Fruit fly (Drosophila melanogaster) whole organism, embryonic: ENCODE measurements around the gene dmrt11E.
A peak's percentile ranks its signal among the peaks of the same experiment; 100 is the strongest.

Experiments used
- CG10462 ChIP-seq: fragments of 200-800 bp; sonication (Bioruptor generic); optimal IDR thresholded peaks from 2 replicates; lab custom pipeline; 2016; ENCODE audit warnings: missing biosample characterization, missing genetic modification characterization
- CG10979 ChIP-seq: fragments of 200-800 bp; sonication (Bioruptor generic); optimal IDR thresholded peaks from 2 replicates; lab custom pipeline; 2018; ENCODE audit warnings: missing biosample characterization, mild to moderate bottlenecking, missing genetic modification characterization, moderate library complexity
- CG11093 ChIP-seq: fragments of 200-800 bp; sonication (Bioruptor generic); IDR thresholded peaks from 3 replicates; pipeline ENCODE4 v1.3.6; 2022; ENCODE audit warnings: missing biosample characterization, missing genetic modification characterization
- CG11456 ChIP-seq: fragments of 200-800 bp; sonication (Bioruptor generic); IDR thresholded peaks from 3 replicates; pipeline ENCODE4 v1.3.6; 2022; ENCODE audit warnings: missing biosample characterization, missing genetic modification characterization
- CG11696 ChIP-seq: fragments of 200-800 bp; sonication (Bioruptor generic); IDR thresholded peaks from 2 replicates; pipeline ENCODE4 v1.3.6; 2022; ENCODE audit warnings: missing biosample characterization, missing genetic modification characterization
- CG12155 ChIP-seq: fragments of 200-800 bp; sonication (Bioruptor generic); optimal IDR thresholded peaks from 3 replicates; lab custom pipeline; 2016; ENCODE audit warnings: missing biosample characterization, missing genetic modification characterization
- CG12236 ChIP-seq: fragments of 200-800 bp; sonication (Bioruptor generic); optimal IDR thresholded peaks from 2 replicates; lab custom pipeline; 2016; ENCODE audit warnings: missing biosample characterization, missing genetic modification characterization
- CG13624 ChIP-seq: fragments of 200-800 bp; sonication (Bioruptor generic); optimal IDR thresholded peaks from 2 replicates; lab custom pipeline; 2016; ENCODE audit warnings: missing biosample characterization, missing genetic modification characterization
- CG13775 ChIP-seq: fragments of 200-800 bp; sonication (Bioruptor generic); optimal IDR thresholded peaks from 3 replicates; lab custom pipeline; 2017; ENCODE audit warnings: missing biosample characterization, mild to moderate bottlenecking, missing genetic modification characterization
- CG1647 ChIP-seq: fragments of 200-800 bp; sonication (Bioruptor generic); optimal IDR thresholded peaks from 3 replicates; lab custom pipeline; 2016; ENCODE audit warnings: missing biosample characterization, missing genetic modification characterization
- CG18599 ChIP-seq: fragments of 200-800 bp; sonication (Bioruptor generic); optimal IDR thresholded peaks from 3 replicates; lab custom pipeline; 2017; ENCODE audit warnings: missing biosample characterization, missing genetic modification characterization, mild to moderate bottlenecking, moderate library complexity, missing genetic modification reagents
- CG2202 ChIP-seq: fragments of 200-800 bp; sonication (Bioruptor generic); optimal IDR thresholded peaks from 2 replicates; lab custom pipeline; 2018; ENCODE audit warnings: missing biosample characterization, mild to moderate bottlenecking, missing genetic modification characterization
- CG30403 ChIP-seq: fragments of 200-800 bp; sonication (Bioruptor generic); optimal IDR thresholded peaks from 3 replicates; lab custom pipeline; 2016; ENCODE audit warnings: missing biosample characterization, missing genetic modification characterization
- CG3281 ChIP-seq: fragments of 200-800 bp; sonication (Bioruptor generic); optimal IDR thresholded peaks from 3 replicates; lab custom pipeline; 2017; ENCODE audit warnings: missing biosample characterization, mild to moderate bottlenecking, missing genetic modification characterization
- CG4854 ChIP-seq: fragments of 200-800 bp; sonication (Bioruptor generic); optimal IDR thresholded peaks from 2 replicates; lab custom pipeline; 2016; ENCODE audit warnings: missing biosample characterization, missing genetic modification characterization, inconsistent platforms
- CG5245 ChIP-seq: fragments of 200-800 bp; sonication (Bioruptor generic); optimal IDR thresholded peaks from 3 replicates; lab custom pipeline; 2016; ENCODE audit warnings: missing biosample characterization, missing genetic modification characterization
- CG6175 ChIP-seq: fragments of 200-800 bp; sonication (Bioruptor generic); IDR thresholded peaks from 3 replicates; pipeline ENCODE4 v1.3.6; 2022; ENCODE audit warnings: missing biosample characterization, missing genetic modification characterization
- CG6854 ChIP-seq: fragments of 200-800 bp; sonication (Bioruptor generic); optimal IDR thresholded peaks from 3 replicates; lab custom pipeline; 2017; ENCODE audit warnings: missing biosample characterization, mild to moderate bottlenecking, missing genetic modification characterization
- CG7372 ChIP-seq: fragments of 200-800 bp; sonication (Bioruptor generic); IDR thresholded peaks from 2 replicates; pipeline ENCODE4 v1.3.6; 2022; ENCODE audit warnings: missing biosample characterization, missing genetic modification characterization
- CG7786 ChIP-seq: fragments of 200-800 bp; sonication (Bioruptor generic); optimal IDR thresholded peaks from 2 replicates; lab custom pipeline; 2016; ENCODE audit warnings: missing biosample characterization, missing genetic modification characterization
- CG8290 ChIP-seq, 3 experiments: fragments of 200-800 bp; sonication (Bioruptor generic); optimal IDR thresholded peaks; 2 replicates each; lab custom pipeline; 2016 to 2019; ENCODE audit warnings: missing biosample characterization in 3 of 3, missing genetic modification characterization in 3 of 3, mild to moderate bottlenecking in 2 of 3, moderate library complexity in 1 of 3
- CG8388 ChIP-seq: fragments of 200-800 bp; sonication (Bioruptor generic); optimal IDR thresholded peaks from 2 replicates; lab custom pipeline; 2019; ENCODE audit warnings: missing biosample characterization, mild to moderate bottlenecking, missing genetic modification characterization, moderate library complexity
- CG8924 ChIP-seq: fragments of 200-800 bp; optimal IDR thresholded peaks from 3 replicates; lab custom pipeline; 2019; ENCODE audit warnings: missing biosample characterization, mild to moderate bottlenecking, missing genetic modification characterization, moderate library complexity
- CG9876 ChIP-seq: fragments of 200-800 bp; sonication (Bioruptor generic); optimal IDR thresholded peaks from 2 replicates; lab custom pipeline; 2016; ENCODE audit warnings: missing biosample characterization, missing genetic modification characterization
- Dad ChIP-seq: fragments of 200-800 bp; sonication (Bioruptor generic); optimal IDR thresholded peaks from 3 replicates; lab custom pipeline; 2016; ENCODE audit warnings: missing biosample characterization, missing genetic modification characterization
- Drgx ChIP-seq: fragments of 200-800 bp; sonication (Bioruptor generic); IDR thresholded peaks from 2 replicates; pipeline ENCODE4 v1.3.6; 2022; ENCODE audit warnings: missing biosample characterization, missing genetic modification characterization
- Gug ChIP-seq: fragments of 200-800 bp; sonication (Bioruptor generic); IDR thresholded peaks from 4 replicates; pipeline ENCODE4 v1.3.6; 2022; ENCODE audit warnings: missing biosample characterization, missing genetic modification characterization
- Meics ChIP-seq: fragments of 200-800 bp; sonication (Bioruptor generic); optimal IDR thresholded peaks from 2 replicates; lab custom pipeline; 2017; ENCODE audit warnings: missing biosample characterization, mild to moderate bottlenecking, missing genetic modification characterization
- Sin3A ChIP-seq: fragments of >200 bp; optimal IDR thresholded peaks from 2 replicates; lab custom pipeline; 2018
- Vsx1 ChIP-seq: fragments of 200-800 bp; sonication (Bioruptor generic); optimal IDR thresholded peaks from 2 replicates; lab custom pipeline; 2017; ENCODE audit warnings: missing biosample characterization, mild to moderate bottlenecking, missing genetic modification characterization, missing genetic modification reagents
- YL-1 ChIP-seq: fragments of 200-800 bp; sonication (Bioruptor generic); optimal IDR thresholded peaks from 3 replicates; lab custom pipeline; 2017; ENCODE audit warnings: missing biosample characterization, mild to moderate bottlenecking, missing genetic modification characterization
- cato ChIP-seq: fragments of 200-800 bp; sonication (Bioruptor generic); optimal IDR thresholded peaks from 2 replicates; lab custom pipeline; 2016; ENCODE audit warnings: missing biosample characterization, missing genetic modification characterization, borderline replicate concordance
- caup ChIP-seq: fragments of 200-800 bp; sonication (Bioruptor generic); optimal IDR thresholded peaks from 3 replicates; lab custom pipeline; 2017; ENCODE audit warnings: missing biosample characterization, mild to moderate bottlenecking, missing genetic modification characterization, moderate library complexity; ENCODE audit not compliant: severe bottlenecking
- dimm ChIP-seq: fragments of 200-800 bp; sonication (Bioruptor generic); IDR thresholded peaks from 2 replicates; pipeline ENCODE4 v1.3.6; 2022; ENCODE audit warnings: missing biosample characterization, missing genetic modification characterization
- exex ChIP-seq: fragments of 200-800 bp; sonication (Bioruptor generic); optimal IDR thresholded peaks from 4 replicates; lab custom pipeline; 2018; ENCODE audit warnings: missing biosample characterization, mild to moderate bottlenecking, missing genetic modification characterization, moderate library complexity
- fu2 ChIP-seq: fragments of 200-800 bp; sonication (Bioruptor generic); optimal IDR thresholded peaks from 2 replicates; lab custom pipeline; 2016; ENCODE audit warnings: missing biosample characterization, missing genetic modification characterization
- gcm2 ChIP-seq: fragments of 200-800 bp; sonication (Bioruptor generic); optimal IDR thresholded peaks from 2 replicates; lab custom pipeline; 2016; ENCODE audit warnings: missing biosample characterization, missing genetic modification characterization
- gem ChIP-seq: fragments of 200-800 bp; sonication (Bioruptor generic); optimal IDR thresholded peaks from 2 replicates; lab custom pipeline; 2019; ENCODE audit warnings: missing biosample characterization, mild to moderate bottlenecking, missing genetic modification characterization, moderate library complexity
- grau ChIP-seq: fragments of 200-800 bp; optimal IDR thresholded peaks from 3 replicates; lab custom pipeline; 2019; ENCODE audit warnings: missing biosample characterization, mild to moderate bottlenecking, missing genetic modification characterization, moderate library complexity
- gt ChIP-seq: fragments of 200-800 bp; sonication (Bioruptor generic); IDR thresholded peaks from 2 replicates; pipeline ENCODE4 v1.3.6; 2022; ENCODE audit warnings: missing biosample characterization, missing genetic modification characterization
- h ChIP-seq: fragments of >200 bp; optimal IDR thresholded peaks from 2 replicates; lab custom pipeline; 2017
- ham ChIP-seq: fragments of 200-800 bp; sonication (Bioruptor generic); IDR thresholded peaks from 2 replicates; pipeline ENCODE4 v1.3.6; 2022; ENCODE audit warnings: missing biosample characterization, missing genetic modification characterization
- jumu ChIP-seq: fragments of 200-800 bp; sonication (Bioruptor generic); optimal IDR thresholded peaks from 3 replicates; lab custom pipeline; 2016; ENCODE audit warnings: missing biosample characterization, missing genetic modification characterization
- luna ChIP-seq: fragments of 200-800 bp; sonication (Bioruptor generic); optimal IDR thresholded peaks from 2 replicates; lab custom pipeline; 2016; ENCODE audit warnings: missing biosample characterization, missing genetic modification characterization
- nom ChIP-seq: fragments of 200-800 bp; sonication (Bioruptor generic); optimal IDR thresholded peaks from 2 replicates; lab custom pipeline; 2017; ENCODE audit warnings: missing biosample characterization, missing genetic modification characterization, mild to moderate bottlenecking, moderate library complexity, missing genetic modification reagents
- pho ChIP-seq: fragments of 200-800 bp; sonication (Bioruptor generic); optimal IDR thresholded peaks from 2 replicates; lab custom pipeline; 2016; ENCODE audit warnings: missing biosample characterization, missing genetic modification characterization
- rib ChIP-seq: fragments of 200-800 bp; sonication (Bioruptor generic); IDR thresholded peaks from 2 replicates; pipeline ENCODE4 v1.3.6; 2022; ENCODE audit warnings: missing biosample characterization, missing genetic modification characterization
- sens ChIP-seq: fragments of 200-800 bp; sonication (Bioruptor generic); peaks from one replicate; lab custom pipeline; 2016; ENCODE audit warnings: missing biosample characterization, missing genetic modification characterization
- sisA ChIP-seq: fragments of 200-800 bp; sonication (Bioruptor generic); IDR thresholded peaks from 2 replicates; pipeline ENCODE4 v1.3.6; 2022; ENCODE audit warnings: missing biosample characterization, missing genetic modification characterization
- slbo ChIP-seq: fragments of 200-800 bp; sonication (Bioruptor generic); IDR thresholded peaks from 2 replicates; pipeline ENCODE4 v1.3.6; 2022; ENCODE audit warnings: missing biosample characterization, missing genetic modification characterization
- so ChIP-seq: fragments of 200-800 bp; sonication (Bioruptor generic); IDR thresholded peaks from 3 replicates; pipeline ENCODE4 v1.3.6; 2022; ENCODE audit warnings: missing biosample characterization, missing genetic modification characterization
- tup ChIP-seq: fragments of 200-800 bp; sonication (Bioruptor generic); optimal IDR thresholded peaks from 2 replicates; lab custom pipeline; 2016; ENCODE audit warnings: missing biosample characterization, mild to moderate bottlenecking, missing genetic modification characterization, moderate library complexity
- twi ChIP-seq: fragments of 200-800 bp; optimal IDR thresholded peaks from 2 replicates; lab custom pipeline; 2019; ENCODE audit warnings: missing biosample characterization, mild to moderate bottlenecking, missing genetic modification characterization, moderate library complexity

Gene dmrt11E

DNA sequence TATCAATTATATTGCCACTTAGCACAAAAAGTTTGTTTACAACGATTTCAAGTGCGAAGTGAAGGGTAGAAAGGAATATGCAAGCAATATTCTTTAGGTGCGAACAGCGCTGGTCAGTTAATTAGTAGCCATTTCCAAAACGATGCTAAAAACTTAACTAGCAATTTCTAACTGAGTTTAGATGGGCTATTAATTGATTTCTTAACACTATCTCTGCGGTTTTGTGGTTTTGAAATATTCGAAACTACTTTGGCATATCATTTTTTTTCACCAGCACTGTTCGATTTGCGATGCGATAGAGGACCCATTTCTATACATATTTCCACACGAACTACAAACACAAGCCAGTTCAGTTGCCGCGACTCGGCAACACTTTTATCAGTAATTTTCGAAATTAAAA is 8.5 kb downstream of the dmrt11E start (continued):
- TF ChIP-seq h (lab: Kevin White, UChicago) (no peak), Sin3A (lab: Kevin White, UChicago) (no peak), CG5245 (GFP tag; lab: Kevin White, UChicago) (no peak), CG6854 (GFP tag; lab: Kevin White, UChicago) (no peak), ham (GFP tag; lab: Robert Waterston, UW) (no peak), CG8924 (peak; percentile 20), CG11456 (GFP tag; lab: Robert Waterston, UW) (0 out of 3 replicates have a peak, but pooled peaks have one; percentile 43), CG8290 (GFP tag; optimal IDR thresholded peaks at IDR 0.05; lab: Kevin White, UChicago) (no peak), CG8290 (tag; optimal IDR thresholded peaks at IDR 0.05; lab: Kevin White, UChicago) (peak in 1 of 2 experiments; percentile 43), caup (GFP tag; lab: Kevin White, UChicago) (peak; percentile 25), Dad (GFP tag; lab: Kevin White, UChicago) (no peak), tup (GFP tag; lab: Kevin White, UChicago) (no peak), Drgx (GFP tag; lab: Robert Waterston, UW) (peak; percentile 55), pho (GFP tag; lab: Kevin White, UChicago) (peak; percentile 15), gt (GFP tag; lab: Robert Waterston, UW) (no peak), CG10462 (no peak), sisA (GFP tag; lab: Robert Waterston, UW) (no peak), Gug (GFP tag; lab: Robert Waterston, UW) (no peak), CG18599 (GFP tag; lab: Kevin White, UChicago) (peak; percentile 67), gcm2 (no peak), CG4854 (GFP tag; lab: Kevin White, UChicago) (no peak), CG9876 (GFP tag; lab: Kevin White, UChicago) (no peak), fu2 (GFP tag; lab: Kevin White, UChicago) (no peak), CG6175 (GFP tag; lab: Robert Waterston, UW) (no peak), rib (GFP tag; lab: Robert Waterston, UW) (no peak), CG13775 (peak; percentile 12), CG8388 (GFP tag; lab: Kevin White, UChicago) (peak; percentile 12), YL-1 (GFP tag; lab: Kevin White, UChicago) (no peak), CG7786 (peak; percentile 19), Meics (GFP tag; lab: Kevin White, UChicago) (peak; percentile 37), cato (GFP tag; lab: Kevin White, UChicago) (no peak), CG30403 (GFP tag; lab: Kevin White, UChicago) (peak; percentile 16), CG11093 (GFP tag; lab: Robert Waterston, UW) (no peak), CG3281 (peak; percentile 44), CG1647 (GFP tag; lab: Kevin White, UChicago) (no peak), twi (tag; lab: Kevin White, UChicago) (no peak), luna (no peak), grau (tag; lab: Kevin White, UChicago) (peak; percentile 31), CG12155 (GFP tag; lab: Kevin White, UChicago) (peak; percentile 8), gem (tag; lab: Kevin White, UChicago) (peak; percentile 47), CG13624 (GFP tag; lab: Kevin White, UChicago) (no peak), exex (peak; percentile 69), slbo (peak; percentile 46; the same call in 1 of the 2 replicates), jumu (GFP tag; lab: Kevin White, UChicago) (no peak), so (0 out of 3 replicates have a peak, but pooled peaks have one; percentile 15), sens (peak; percentile 63), dimm (GFP tag; lab: Robert Waterston, UW) (no peak), CG10979 (tag; lab: Kevin White, UChicago) (no peak), nom (GFP tag; lab: Kevin White, UChicago) (peak; percentile 26), CG11696 (peak; percentile 82), CG7372 (GFP tag; lab: Robert Waterston, UW) (no peak), CG2202 (tag; lab: Kevin White, UChicago) (no peak), CG12236 (GFP tag; lab: Kevin White, UChicago) (no peak), Vsx1 (GFP tag; lab: Kevin White, UChicago) (no peak)
